Worm (Caenorhabditis elegans) whole organism, early embryonic: ENCODE data around the gene nurf-1.
"Not testable (repeated sequence)": the region's sequence is repeated elsewhere in the genome, so short reads cannot be mapped to it uniquely, and the experiment has no call there.

Experiments used
- B0310.2 ChIP-seq: sonication (generic microtip); optimal IDR thresholded peaks from 2 replicates; lab custom pipeline; 2016; ENCODE audit warnings: mild to moderate bottlenecking, missing genetic modification characterization, missing compliant biosample characterization
- F13C5.2 ChIP-seq: sonication (generic microtip); optimal IDR thresholded peaks from 2 replicates; lab custom pipeline; 2017; ENCODE audit warnings: mild to moderate bottlenecking, missing genetic modification characterization, inconsistent platforms, missing compliant biosample characterization
- aly-1 ChIP-seq: sonication (generic microtip); optimal IDR thresholded peaks from 2 replicates; lab custom pipeline; 2016; ENCODE audit warnings: missing genetic modification characterization, missing compliant biosample characterization
- ama-1 ChIP-seq: fragments of 150-350 bp; optimal IDR thresholded peaks from 2 replicates; lab custom pipeline; 2014
- ceh-13 ChIP-seq: fragments of 200-800 bp; sonication (Bioruptor generic); optimal IDR thresholded peaks from 2 replicates; lab custom pipeline; 2018; ENCODE audit warnings: mild to moderate bottlenecking, missing genetic modification characterization, missing compliant biosample characterization
- ceh-36 ChIP-seq: sonication (generic microtip); optimal IDR thresholded peaks from 2 replicates; lab custom pipeline; 2016; ENCODE audit warnings: missing genetic modification characterization, inconsistent platforms, missing compliant biosample characterization
- ets-7 ChIP-seq: sonication (generic microtip); optimal IDR thresholded peaks from 2 replicates; lab custom pipeline; 2016; ENCODE audit warnings: missing genotype, missing genetic modification characterization, missing compliant biosample characterization
- flt-1 ChIP-seq: fragments of 200-800 bp; sonication (Bioruptor generic); IDR thresholded peaks from 2 replicates; pipeline ENCODE4 v1.3.6; 2022; ENCODE audit warnings: missing genetic modification characterization, missing compliant biosample characterization
- hmbx-1 ChIP-seq: sonication (generic microtip); optimal IDR thresholded peaks from 2 replicates; lab custom pipeline; 2016; ENCODE audit warnings: mild to moderate bottlenecking, missing genetic modification characterization, missing compliant biosample characterization
- hmg-4 ChIP-seq: fragments of 200-800 bp; sonication (Bioruptor generic); optimal IDR thresholded peaks from 2 replicates; lab custom pipeline; 2018; ENCODE audit warnings: mild to moderate bottlenecking, missing genetic modification characterization, missing compliant biosample characterization
- hnd-1 ChIP-seq: sonication (generic microtip); optimal IDR thresholded peaks from 2 replicates; lab custom pipeline; 2016; ENCODE audit warnings: missing genetic modification characterization, missing compliant biosample characterization
- pes-1 ChIP-seq: fragments of 200-800 bp; sonication (Bioruptor generic); IDR thresholded peaks from 2 replicates; pipeline ENCODE4 v1.3.6; 2022; ENCODE audit warnings: missing genetic modification reagents, missing genetic modification characterization, missing compliant biosample characterization
- scrt-1 ChIP-seq: fragments of 200-800 bp; sonication (Bioruptor generic); IDR thresholded peaks from 2 replicates; pipeline ENCODE4 v1.3.6; 2022; ENCODE audit warnings: missing genetic modification characterization, missing compliant biosample characterization
- sea-1 ChIP-seq: fragments of 200-800 bp; sonication (Bioruptor generic); conservative IDR thresholded peaks from 2 replicates; pipeline ENCODE4 v1.3.6; 2022; ENCODE audit warnings: missing genetic modification characterization, missing compliant biosample characterization
- tbx-11 ChIP-seq: fragments of 200-800 bp; sonication (Bioruptor generic); IDR thresholded peaks from 2 replicates; pipeline ENCODE4 v1.3.6; 2022; ENCODE audit warnings: missing genetic modification characterization, missing compliant biosample characterization
- tbx-37 ChIP-seq: fragments of 200-800 bp; sonication (Bioruptor generic); conservative IDR thresholded peaks from 2 replicates; pipeline ENCODE4 v1.3.6; 2022; ENCODE audit warnings: missing genetic modification reagents, missing genetic modification characterization, missing compliant biosample characterization
- tra-4 ChIP-seq: sonication (generic microtip); optimal IDR thresholded peaks from 2 replicates; lab custom pipeline; 2017; ENCODE audit warnings: missing genetic modification characterization, missing compliant biosample characterization

Gene nurf-1

ce11 chrII:14390036-14390763 lies at the start of gene nurf-1, which contains the start of gene kbp-3:
Gene nurf-1 (plus strand): TSS chrII:14390713.
Gene kbp-3 (minus strand): TSS chrII:14390078.
- TF ChIP-seq flt-1 (GFP tag; lab: Robert Waterston, UW) (no peak), hmg-4 (GFP tag; lab: Kevin White, UChicago) (peak; percentile 29), F13C5.2 (tag; lab: Kevin White, UChicago) (peak; percentile 4), tbx-11 (GFP tag; lab: Robert Waterston, UW) (0 out of 2 replicates have a peak, but pooled peaks have one; percentile 9)

DNA sequence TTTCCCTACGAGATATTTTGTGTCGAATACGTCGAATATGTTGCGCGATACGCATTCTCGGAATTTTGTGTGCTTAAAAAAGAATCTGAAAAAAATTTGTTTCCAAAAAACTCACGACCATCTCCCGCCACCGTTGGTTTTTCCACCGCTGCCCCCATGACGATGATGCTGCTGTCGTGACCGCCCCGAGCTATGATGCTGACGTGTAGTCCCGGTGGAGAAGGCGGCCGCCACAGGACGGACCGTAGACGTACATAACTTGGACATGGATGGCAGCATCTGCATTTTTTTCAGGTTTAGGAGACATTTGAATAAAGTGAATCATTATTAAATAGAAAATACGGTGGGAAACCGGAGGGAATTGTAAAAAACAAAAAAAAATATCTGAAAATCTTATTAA lies 46.3 kb upstream of the nurf-1 start, which contains the start of gene ddl-3:
ddl-3 (minus strand) TSS at position 289 of the 400 bp plus-strand sequence.
- TF ChIP-seq F13C5.2 (tag; lab: Kevin White, UChicago); hnd-1 (tag; lab: Kevin White, UChicago); ceh-13: not testable (repeated sequence)

ce11 chrII:14346243-14346642 lies 44.3 kb upstream of the nurf-1 start, which contains the start of gene Y54G11A.9:
Gene Y54G11A.9 (minus strand): TSS chrII:14346438.
- TF ChIP-seq hmg-4 (GFP tag; lab: Kevin White, UChicago); B0310.2 (tag; lab: Kevin White, UChicago); aly-1 (tag; lab: Kevin White, UChicago): not testable (repeated sequence)

- TF ChIP-seq flt-1 (GFP tag; lab: Robert Waterston, UW) (no peak), hmg-4 (GFP tag; lab: Kevin White, UChicago) (no peak), ceh-13 (no peak), tbx-37 (peak; percentile 34; the same call in 1 of the 2 replicates), pes-1 (GFP tag; lab: Robert Waterston, UW) (peak; percentile 34; the same call in 1 of the 2 replicates), tbx-11 (GFP tag; lab: Robert Waterston, UW) (no peak), F13C5.2 (tag; lab: Kevin White, UChicago) (peak; percentile 61)
Measured at ce11 chrII:14349356-14349923, 41.1 kb upstream of the nurf-1 start, which contains the start of the genes Y54G11A.17, lin-7 and elof-1. Gene Y54G11A.17 (minus strand): TSS chrII:14349406. Gene lin-7 (minus strand): TSS chrII:14349406. Gene elof-1 (plus strand): TSS chrII:14349738.

- TF ChIP-seq ceh-13 (no peak), sea-1 (0 out of 2 replicates have a peak, but pooled peaks have one; percentile 7)
Measured at ce11 chrII:14350768-14351167, 39.7 kb upstream of the nurf-1 start.

DNA sequence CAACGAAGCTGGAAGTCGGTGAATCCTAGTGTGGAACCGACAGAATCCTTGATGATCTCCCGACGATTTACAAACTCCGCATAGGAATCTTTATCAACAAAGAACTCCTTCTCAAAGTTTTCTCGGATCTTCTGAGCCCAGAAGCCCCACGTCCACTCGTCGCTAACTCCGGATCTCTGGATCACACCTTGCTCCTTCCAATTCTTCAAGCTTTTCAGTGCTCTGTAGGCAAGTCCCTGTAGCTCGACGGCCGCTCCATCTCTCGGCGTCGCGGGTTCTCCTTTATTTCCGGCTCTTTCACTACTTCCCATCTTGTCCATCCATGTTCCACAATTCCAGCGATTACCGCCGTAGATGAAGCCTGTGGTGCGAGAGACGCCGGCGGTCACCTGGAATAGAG lies 39.2 kb upstream of the nurf-1 start:
- TF ChIP-seq tbx-37 (no peak), tbx-11 (GFP tag; lab: Robert Waterston, UW) (no peak), sea-1 (no peak), tra-4 (tag; lab: Kevin White, UChicago) (no peak), flt-1 (GFP tag; lab: Robert Waterston, UW) (no peak), hmbx-1 (tag; lab: Kevin White, UChicago) (no peak), ama-1 (no peak), ets-7 (tag; lab: Kevin White, UChicago) (no peak)

- 0 out of 2 replicates have a peak, but pooled peaks have one; percentile 12 for TF ChIP-seq sea-1
- TF ChIP-seq flt-1 (GFP tag; lab: Robert Waterston, UW) = 0 out of 2 replicates have a peak, but pooled peaks have one; percentile 47
- TF ChIP-seq tbx-11 (GFP tag; lab: Robert Waterston, UW) = no peak
- no peak for TF ChIP-seq aly-1 (tag; lab: Kevin White, UChicago)
- TF ChIP-seq F13C5.2 (tag; lab: Kevin White, UChicago) = peak; percentile 66
- no peak for TF ChIP-seq hmg-4 (GFP tag; lab: Kevin White, UChicago)
- TF ChIP-seq pes-1 (GFP tag; lab: Robert Waterston, UW) = peak; percentile 59
- no peak for TF ChIP-seq ceh-13
- TF ChIP-seq scrt-1 (GFP tag; lab: Robert Waterston, UW) = 0 out of 2 replicates have a peak, but pooled peaks have one; percentile 52
- no peak for TF ChIP-seq B0310.2 (tag; lab: Kevin White, UChicago)
- no peak for TF ChIP-seq tra-4 (tag; lab: Kevin White, UChicago)
Measured at ce11 chrII:14357936-14358416, 32.5 kb upstream of the nurf-1 start, which contains the start of the genes agl-1 and pfs-2. Gene agl-1 (minus strand): TSS chrII:14358113. Gene pfs-2 (plus strand): TSS chrII:14358366.

ce11 chrII:14359007-14359406 lies 31.5 kb upstream of the nurf-1 start:
- no peak for TF ChIP-seq F13C5.2 (tag; lab: Kevin White, UChicago)
- TF ChIP-seq ama-1 = no peak
- TF ChIP-seq tbx-11 (GFP tag; lab: Robert Waterston, UW) = no peak
- TF ChIP-seq tra-4 (tag; lab: Kevin White, UChicago) = no peak
- TF ChIP-seq hmg-4 (GFP tag; lab: Kevin White, UChicago) = no peak
- no peak for TF ChIP-seq ceh-36 (tag; lab: Kevin White, UChicago)
